5 worm cellular contexts compared by ENCODE assay signal in genomic region chrV:3315308-3315707, ce11.
A peak's percentile ranks its signal among the peaks of the same experiment; 100 is the strongest.
TF ChIP-seq lines count a peak whose summit lies in the region.

TSS of gene arrd-19 (minus strand) at chrV:3315516.

TF ChIP-seq in whole organism, L1 larva, 84 proteins besides CTCF, POLR2A, EP300 and RAD21 (continued from another document and continues in another):
- peak; percentile 72 for TF ChIP-seq nhr-77 (tag; optimal IDR thresholded peaks at IDR 0.05; lab: Kevin White, UChicago)
- peak; percentile 86 for TF ChIP-seq F16B12.6 (tag; optimal IDR thresholded peaks at IDR 0.05; lab: Kevin White, UChicago)
- no peak for TF ChIP-seq ama-1 (optimal IDR thresholded peaks at IDR 0.05; lab: Kevin White, UChicago)
- TF ChIP-seq Y116A8C.19 (tag; optimal IDR thresholded peaks at IDR 0.05; lab: Kevin White, UChicago; ENCODE audit: borderline replicate concordance) = no peak
- TF ChIP-seq sup-37 (GFP tag; optimal IDR thresholded peaks at IDR 0.05; lab: Kevin White, UChicago) = no peak
- TF ChIP-seq elt-2 (tag; optimal IDR thresholded peaks at IDR 0.05; lab: Kevin White, UChicago) = peak; percentile 16
- no peak for TF ChIP-seq C04F5.9 (tag; optimal IDR thresholded peaks at IDR 0.05; lab: Kevin White, UChicago)
- peak; percentile 75 to 81 for TF ChIP-seq lsy-2 (tag; optimal IDR thresholded peaks at IDR 0.05; lab: Kevin White, UChicago)
- peak; percentile 73 for TF ChIP-seq tbx-2 (tag; optimal IDR thresholded peaks at IDR 0.05; lab: Kevin White, UChicago)
- no peak for TF ChIP-seq ceh-63 (GFP tag; optimal IDR thresholded peaks at IDR 0.05; lab: Kevin White, UChicago)
- no peak for TF ChIP-seq ceh-90 (tag; optimal IDR thresholded peaks at IDR 0.05; lab: Kevin White, UChicago)
- no peak for TF ChIP-seq C34B4.2 (tag; optimal IDR thresholded peaks at IDR 0.05; lab: Kevin White, UChicago)
- TF ChIP-seq lir-3 (tag; optimal IDR thresholded peaks at IDR 0.05; lab: Kevin White, UChicago; ENCODE audit: poor library complexity) = no peak
- TF ChIP-seq ceh-8 (GFP tag; optimal IDR thresholded peaks at IDR 0.05; lab: Kevin White, UChicago) = no peak
- TF ChIP-seq ztf-11 (tag; optimal IDR thresholded peaks at IDR 0.05; lab: Kevin White, UChicago) = no peak
- no peak for TF ChIP-seq unc-30 (tag; optimal IDR thresholded peaks at IDR 0.05; lab: Kevin White, UChicago)
- TF ChIP-seq unc-98 (GFP tag; IDR thresholded peaks at IDR 0.05; lab: Robert Waterston, UW) = no peak
- TF ChIP-seq dpl-1 (GFP tag; optimal IDR thresholded peaks at IDR 0.05; lab: Kevin White, UChicago) = peak; percentile 46 to 76 (median 63)
- peak; percentile 56 for TF ChIP-seq xbp-1 (tag; optimal IDR thresholded peaks at IDR 0.05; lab: Kevin White, UChicago)
- TF ChIP-seq efl-3 (GFP tag; optimal IDR thresholded peaks at IDR 0.05; lab: Kevin White, UChicago) = no peak
- peak; percentile 46 for TF ChIP-seq dsc-1 (tag; optimal IDR thresholded peaks at IDR 0.05; lab: Kevin White, UChicago)
- no peak for TF ChIP-seq fkh-10 (GFP tag; optimal IDR thresholded peaks at IDR 0.05; lab: Kevin White, UChicago)
- peak; percentile 74 for TF ChIP-seq blmp-1 (tag; optimal IDR thresholded peaks at IDR 0.05; lab: Kevin White, UChicago)
- no peak for TF ChIP-seq zag-1 (tag; optimal IDR thresholded peaks at IDR 0.05; lab: Kevin White, UChicago)
- no peak for TF ChIP-seq alr-1 (tag; optimal IDR thresholded peaks at IDR 0.05; lab: Kevin White, UChicago; ENCODE audit: borderline replicate concordance)
- peak; percentile 66 for TF ChIP-seq fkh-8 (tag; optimal IDR thresholded peaks at IDR 0.05; lab: Kevin White, UChicago)

TF ChIP-seq in whole organism, L2 larva, 48 proteins besides CTCF, POLR2A, EP300 and RAD21 (continued from another document):
- TF ChIP-seq nhr-237 (tag; optimal IDR thresholded peaks at IDR 0.05; lab: Kevin White, UChicago) = no peak
- no peak for TF ChIP-seq nhr-10 (tag; optimal IDR thresholded peaks at IDR 0.05; lab: Kevin White, UChicago)
- TF ChIP-seq mdl-1 (tag; optimal IDR thresholded peaks at IDR 0.05; lab: Kevin White, UChicago) = peak; percentile 58 to 65
- peak; percentile 84 for TF ChIP-seq nhr-25 (tag; optimal IDR thresholded peaks at IDR 0.05; lab: Kevin White, UChicago)
- peak; percentile 91 for TF ChIP-seq F13H6.1 (tag; optimal IDR thresholded peaks at IDR 0.05; lab: Kevin White, UChicago)
- no peak for TF ChIP-seq unc-62 (GFP tag; optimal IDR thresholded peaks at IDR 0.05; lab: Kevin White, UChicago)
- TF ChIP-seq ztf-1 (GFP tag; conservative IDR thresholded peaks at IDR 0.05; lab: Robert Waterston, UW) = no peak
TF ChIP-seq in whole organism, L2 larva: peak in this region for 22.

TF ChIP-seq in whole organism, L3 larva, 47 proteins besides CTCF, POLR2A, EP300 and RAD21 (continued from another document):
- TF ChIP-seq daf-12 (tag; optimal IDR thresholded peaks at IDR 0.05; lab: Kevin White, UChicago) (no peak), tbx-2 (tag; optimal IDR thresholded peaks at IDR 0.05; lab: Kevin White, UChicago) (peak; percentile 38), ceh-16 (tag; optimal IDR thresholded peaks at IDR 0.05; lab: Kevin White, UChicago) (no peak)

TF ChIP-seq in whole organism, L4 larva, 104 proteins besides CTCF, POLR2A, EP300 and RAD21 (continued from another document and continues in another):
- TF ChIP-seq egl-27 (tag; optimal IDR thresholded peaks at IDR 0.05; lab: Kevin White, UChicago) = no peak
- no peak for TF ChIP-seq zip-11 (GFP tag; IDR thresholded peaks at IDR 0.05; lab: Robert Waterston, UW)
- no peak for TF ChIP-seq lim-7 (GFP tag; IDR thresholded peaks at IDR 0.05; lab: Robert Waterston, UW)
- no peak for TF ChIP-seq ztf-11 (tag; optimal IDR thresholded peaks at IDR 0.05; lab: Kevin White, UChicago)
- no peak for TF ChIP-seq Y48G9A.11 (GFP tag; IDR thresholded peaks at IDR 0.05; lab: Robert Waterston, UW)
- peak; percentile 89 for TF ChIP-seq dve-1 (tag; optimal IDR thresholded peaks at IDR 0.05; lab: Kevin White, UChicago; ENCODE audit: insufficient read depth)
- peak in 1 of 2 experiments; percentile 5 for TF ChIP-seq daf-16 (GFP tag; optimal IDR thresholded peaks at IDR 0.05; lab: Kevin White, UChicago)
- peak; percentile 62 for TF ChIP-seq daf-16 (tag; optimal IDR thresholded peaks at IDR 0.05; lab: Kevin White, UChicago)
- TF ChIP-seq ceh-20 (GFP tag; IDR thresholded peaks at IDR 0.05; lab: Robert Waterston, UW) = peak; percentile 61; the same call in 1 of the 2 replicates
- no peak for TF ChIP-seq aly-2 (tag; optimal IDR thresholded peaks at IDR 0.05; lab: Kevin White, UChicago)
- TF ChIP-seq ceh-82 (tag; optimal IDR thresholded peaks at IDR 0.05; lab: Kevin White, UChicago) = no peak
- TF ChIP-seq lsy-2 (tag; optimal IDR thresholded peaks at IDR 0.05; lab: Kevin White, UChicago) = peak; percentile 26 to 79
- no peak for TF ChIP-seq mxl-2 (GFP tag; conservative IDR thresholded peaks at IDR 0.05; lab: Robert Waterston, UW)
- no peak for TF ChIP-seq snpc-1.2 (GFP tag; IDR thresholded peaks at IDR 0.05; lab: Robert Waterston, UW)
- no peak for TF ChIP-seq ZK337.2 (GFP tag; IDR thresholded peaks at IDR 0.05; lab: Robert Waterston, UW)
- TF ChIP-seq daf-12 (tag; optimal IDR thresholded peaks at IDR 0.05; lab: Kevin White, UChicago) = no peak
- no peak for TF ChIP-seq nhr-41 (GFP tag; IDR thresholded peaks at IDR 0.05; lab: Robert Waterston, UW)
- peak; percentile 5 for TF ChIP-seq zip-2 (tag; optimal IDR thresholded peaks at IDR 0.05; lab: Kevin White, UChicago)
- TF ChIP-seq hmg-1.1 (GFP tag; IDR thresholded peaks at IDR 0.05; lab: Robert Waterston, UW) = peak; percentile 93
- peak; percentile 58; the same call in 1 of the 2 replicates for TF ChIP-seq lin-29 (GFP tag; IDR thresholded peaks at IDR 0.05; lab: Robert Waterston, UW)
- no peak for TF ChIP-seq madf-9 (GFP tag; conservative IDR thresholded peaks at IDR 0.05; lab: Robert Waterston, UW)
- no peak for TF ChIP-seq Y75B8A.6 (GFP tag; IDR thresholded peaks at IDR 0.05; lab: Robert Waterston, UW)
- TF ChIP-seq gei-8 (GFP tag; optimal IDR thresholded peaks at IDR 0.05; lab: Kevin White, UChicago) = no peak
- no peak for TF ChIP-seq F44E2.7 (GFP tag; IDR thresholded peaks at IDR 0.05; lab: Robert Waterston, UW)
- TF ChIP-seq Y105C5A.15 (GFP tag; IDR thresholded peaks at IDR 0.05; lab: Robert Waterston, UW) = no peak
- no peak for TF ChIP-seq F49E8.2 (tag; optimal IDR thresholded peaks at IDR 0.05; lab: Kevin White, UChicago; ENCODE audit: borderline replicate concordance)
- no peak for TF ChIP-seq unc-130 (GFP tag; optimal IDR thresholded peaks at IDR 0.05; lab: Kevin White, UChicago)
- TF ChIP-seq dmd-6 (GFP tag; IDR thresholded peaks at IDR 0.05; lab: Robert Waterston, UW) = peak; percentile 92
- no peak for TF ChIP-seq zag-1 (tag; optimal IDR thresholded peaks at IDR 0.05; lab: Kevin White, UChicago)
- no peak for TF ChIP-seq pha-4 (GFP tag; IDR thresholded peaks at IDR 0.05; lab: Robert Waterston, UW)
- TF ChIP-seq pha-4 (tag; optimal IDR thresholded peaks at IDR 0.05; lab: Kevin White, UChicago) = peak; percentile 54
- TF ChIP-seq nhr-11 (tag; optimal IDR thresholded peaks at IDR 0.05; lab: Kevin White, UChicago) = peak; percentile 74
- no peak for TF ChIP-seq attf-4 (tag; optimal IDR thresholded peaks at IDR 0.05; lab: Kevin White, UChicago)
- TF ChIP-seq unc-39 (tag; optimal IDR thresholded peaks at IDR 0.05; lab: Kevin White, UChicago) = no peak
- no peak for TF ChIP-seq snpc-4 (tag; optimal IDR thresholded peaks at IDR 0.05; lab: Kevin White, UChicago)
- TF ChIP-seq mdl-1 (tag; optimal IDR thresholded peaks at IDR 0.05; lab: Kevin White, UChicago) = peak in 1 of 2 experiments; percentile 85
- no peak for TF ChIP-seq mdt-29 (GFP tag; IDR thresholded peaks at IDR 0.05; lab: Robert Waterston, UW)
- TF ChIP-seq zfp-3 (GFP tag; conservative IDR thresholded peaks at IDR 0.05; lab: Robert Waterston, UW) = no peak
- no peak for TF ChIP-seq set-16 (GFP tag; IDR thresholded peaks at IDR 0.05; lab: Robert Waterston, UW)
- TF ChIP-seq dmd-9 (GFP tag; IDR thresholded peaks at IDR 0.05; lab: Robert Waterston, UW) = no peak
- peak; percentile 93 for TF ChIP-seq hlh-11 (tag; optimal IDR thresholded peaks at IDR 0.05; lab: Kevin White, UChicago)
- TF ChIP-seq nhr-111 (GFP tag; optimal IDR thresholded peaks at IDR 0.05; lab: Kevin White, UChicago) = no peak
- TF ChIP-seq fkh-10 (GFP tag; optimal IDR thresholded peaks at IDR 0.05; lab: Kevin White, UChicago) = peak; percentile 72
- no peak for TF ChIP-seq daf-8 (GFP tag; IDR thresholded peaks at IDR 0.05; lab: Robert Waterston, UW)
- no peak for TF ChIP-seq sdz-12 (GFP tag; optimal IDR thresholded peaks at IDR 0.05; lab: Kevin White, UChicago)
- TF ChIP-seq ceh-28 (tag; optimal IDR thresholded peaks at IDR 0.05; lab: Kevin White, UChicago) = no peak
- TF ChIP-seq lir-3 (tag; optimal IDR thresholded peaks at IDR 0.05; lab: Kevin White, UChicago) = no peak
- no peak for TF ChIP-seq lin-13 (GFP tag; optimal IDR thresholded peaks at IDR 0.05; lab: Kevin White, UChicago)
- TF ChIP-seq ceh-44 (GFP tag; IDR thresholded peaks at IDR 0.05; lab: Robert Waterston, UW) = no peak
- peak; percentile 90 for TF ChIP-seq nhr-28 (tag; optimal IDR thresholded peaks at IDR 0.05; lab: Kevin White, UChicago)
- no peak; the same call in 1 of the 2 replicates for TF ChIP-seq egl-43 (GFP tag; IDR thresholded peaks at IDR 0.05; lab: Robert Waterston, UW)
- no peak for TF ChIP-seq lin-39 (tag; optimal IDR thresholded peaks at IDR 0.05; lab: Kevin White, UChicago)

TF ChIP-seq in whole organism, young adult, 124 proteins besides CTCF, POLR2A, EP300 and RAD21 (continued from another document and continues in another):
- TF ChIP-seq F57C9.4 (tag; optimal IDR thresholded peaks at IDR 0.05; lab: Kevin White, UChicago) (no peak), T07F8.4 (tag; optimal IDR thresholded peaks at IDR 0.05; lab: Kevin White, UChicago) (no peak), ztf-22 (GFP tag; optimal IDR thresholded peaks at IDR 0.05; lab: Kevin White, UChicago) (no peak), ztf-26 (tag; optimal IDR thresholded peaks at IDR 0.05; lab: Kevin White, UChicago) (peak; percentile 21), K12H6.12 (tag; optimal IDR thresholded peaks at IDR 0.05; lab: Kevin White, UChicago) (peak; percentile 52), xnd-1 (tag; optimal IDR thresholded peaks at IDR 0.05; lab: Kevin White, UChicago) (no peak), attf-6 (GFP tag; IDR thresholded peaks at IDR 0.05; lab: Robert Waterston, UW) (no peak), hmg-20 (GFP tag; IDR thresholded peaks at IDR 0.05; lab: Robert Waterston, UW) (peak; percentile 52; the same call in 1 of the 2 replicates), somi-1 (GFP tag; optimal IDR thresholded peaks at IDR 0.05; lab: Kevin White, UChicago) (no peak), rcor-1 (GFP tag; IDR thresholded peaks at IDR 0.05; lab: Robert Waterston, UW) (peak; percentile 49; the same call in 1 of the 2 replicates), let-607 (tag; optimal IDR thresholded peaks at IDR 0.05; lab: Kevin White, UChicago) (no peak), lin-35 (GFP tag; optimal IDR thresholded peaks at IDR 0.05; lab: Kevin White, UChicago) (no peak), pha-4 (tag; optimal IDR thresholded peaks at IDR 0.05; lab: Kevin White, UChicago) (no peak), ztf-3 (GFP tag; optimal IDR thresholded peaks at IDR 0.05; lab: Kevin White, UChicago) (no peak), ceh-100 (GFP tag; IDR thresholded peaks at IDR 0.05; lab: Robert Waterston, UW) (peak; percentile 48; the same call in 1 of the 2 replicates), mel-28 (tag; optimal IDR thresholded peaks at IDR 0.05; lab: Kevin White, UChicago; ENCODE audit: borderline replicate concordance) (no peak), let-526 (GFP tag; IDR thresholded peaks at IDR 0.05; lab: Robert Waterston, UW) (peak; percentile 57; the same call in 1 of the 2 replicates), ztf-6 (GFP tag; IDR thresholded peaks at IDR 0.05; lab: Robert Waterston, UW) (no peak), hlh-26 (GFP tag; conservative IDR thresholded peaks at IDR 0.05; lab: Robert Waterston, UW) (no peak), B0019.2 (GFP tag; conservative IDR thresholded peaks at IDR 0.05; lab: Robert Waterston, UW) (no peak), lag-1 (GFP tag; IDR thresholded peaks at IDR 0.05; lab: Robert Waterston, UW) (0 out of 2 replicates have a peak, but pooled peaks have one; percentile 64), K11D2.4 (GFP tag; IDR thresholded peaks at IDR 0.05; lab: Robert Waterston, UW) (no peak), athp-1 (tag; optimal IDR thresholded peaks at IDR 0.05; lab: Kevin White, UChicago) (no peak), madf-3 (GFP tag; IDR thresholded peaks at IDR 0.05; lab: Robert Waterston, UW) (no peak; the same call in 1 of the 2 replicates), ztf-28 (GFP tag; IDR thresholded peaks at IDR 0.05; lab: Robert Waterston, UW) (no peak), madf-10 (tag; optimal IDR thresholded peaks at IDR 0.05; lab: Kevin White, UChicago) (no peak), C17E4.6 (GFP tag; IDR thresholded peaks at IDR 0.05; lab: Robert Waterston, UW) (no peak), nhr-179 (tag; optimal IDR thresholded peaks at IDR 0.05; lab: Kevin White, UChicago) (no peak), madf-8 (GFP tag; conservative IDR thresholded peaks at IDR 0.05; lab: Robert Waterston, UW) (no peak), snpc-3.4 (tag; optimal IDR thresholded peaks at IDR 0.05; lab: Kevin White, UChicago) (no peak), B0336.3 (GFP tag; IDR thresholded peaks at IDR 0.05; lab: Robert Waterston, UW) (no peak), ceh-58 (GFP tag; IDR thresholded peaks at IDR 0.05; lab: Robert Waterston, UW) (no peak), zim-3 (tag; optimal IDR thresholded peaks at IDR 0.05; lab: Kevin White, UChicago) (no peak), lsl-1 (GFP tag; optimal IDR thresholded peaks at IDR 0.05; lab: Kevin White, UChicago) (no peak), F55B11.4 (tag; optimal IDR thresholded peaks at IDR 0.05; lab: Kevin White, UChicago; ENCODE audit: borderline replicate concordance, insufficient read depth) (no peak), efl-1 (GFP tag; optimal IDR thresholded peaks at IDR 0.05; lab: Kevin White, UChicago) (no peak), Y95B8A.8 (GFP tag; IDR thresholded peaks at IDR 0.05; lab: Robert Waterston, UW) (no peak), F49E8.2 (tag; optimal IDR thresholded peaks at IDR 0.05; lab: Kevin White, UChicago; ENCODE audit: insufficient read depth) (no peak), ztf-25 (GFP tag; IDR thresholded peaks at IDR 0.05; lab: Robert Waterston, UW) (no peak), F22D6.2 (tag; optimal IDR thresholded peaks at IDR 0.05; lab: Kevin White, UChicago) (peak; percentile 69), atf-7 (tag; optimal IDR thresholded peaks at IDR 0.05; lab: Kevin White, UChicago) (no peak), hsf-1 (GFP tag; IDR thresholded peaks at IDR 0.05; lab: Robert Waterston, UW) (no peak), Y79H2A.3 (GFP tag; conservative IDR thresholded peaks at IDR 0.05; lab: Robert Waterston, UW) (no peak), lin-54 (GFP tag; optimal IDR thresholded peaks at IDR 0.05; lab: Kevin White, UChicago) (peak; percentile 32), nhr-27 (tag; optimal IDR thresholded peaks at IDR 0.05; lab: Kevin White, UChicago) (no peak), mes-4 (tag; optimal IDR thresholded peaks at IDR 0.05; lab: Kevin White, UChicago) (no peak), F33H1.4 (GFP tag; IDR thresholded peaks at IDR 0.05; lab: Robert Waterston, UW) (no peak), Y67H2A.10 (GFP tag; conservative IDR thresholded peaks at IDR 0.05; lab: Robert Waterston, UW) (no peak), F23B12.7 (tag; optimal IDR thresholded peaks at IDR 0.05; lab: Kevin White, UChicago; ENCODE audit: insufficient read depth) (no peak), Y56A3A.18 (GFP tag; IDR thresholded peaks at IDR 0.05; lab: Robert Waterston, UW) (peak; percentile 51; the same call in 1 of the 2 replicates), nhr-80 (tag; optimal IDR thresholded peaks at IDR 0.05; lab: Kevin White, UChicago) (peak; percentile 73), nfya-2 (GFP tag; IDR thresholded peaks at IDR 0.05; lab: Robert Waterston, UW) (no peak), ets-4 (GFP tag; optimal IDR thresholded peaks at IDR 0.05; lab: Kevin White, UChicago) (no peak), aptf-2 (GFP tag; conservative IDR thresholded peaks at IDR 0.05; lab: Robert Waterston, UW) (no peak), nfya-1 (tag; optimal IDR thresholded peaks at IDR 0.05; lab: Kevin White, UChicago; ENCODE audit: borderline replicate concordance, insufficient read depth) (no peak), mxl-1 (tag; optimal IDR thresholded peaks at IDR 0.05; lab: Kevin White, UChicago) (no peak), lir-1 (GFP tag; conservative IDR thresholded peaks at IDR 0.05; lab: Robert Waterston, UW) (no peak)
